Worm (Caenorhabditis elegans) whole organism, L1 larva: ENCODE measurements around the gene sfxn-1.2.
A peak's percentile ranks its signal among the peaks of the same experiment; 100 is the strongest.

Experiments used
- C16A3.4 ChIP-seq: fragments of 150-350 bp; optimal IDR thresholded peaks from 2 replicates; lab custom pipeline; 2014; ENCODE audit warnings: missing biosample characterization, missing genetic modification characterization
- F16B12.6 ChIP-seq: fragments of 150-350 bp; optimal IDR thresholded peaks from 2 replicates; lab custom pipeline; 2014; ENCODE audit warnings: missing biosample characterization, missing genetic modification characterization
- alr-1 ChIP-seq: fragments of 200-800 bp; sonication (Bioruptor generic); optimal IDR thresholded peaks from 2 replicates; lab custom pipeline; 2018; ENCODE audit warnings: borderline replicate concordance, mild to moderate bottlenecking, missing genetic modification characterization, missing compliant biosample characterization
- aly-2 ChIP-seq: fragments of 150-350 bp; optimal IDR thresholded peaks from 2 replicates; lab custom pipeline; 2014; ENCODE audit warnings: missing biosample characterization, missing genetic modification characterization
- ama-1 ChIP-seq: fragments of 150-350 bp; optimal IDR thresholded peaks from 2 replicates; lab custom pipeline; 2014
- ceh-8 ChIP-seq: fragments of 200-800 bp; sonication (Bioruptor generic); optimal IDR thresholded peaks from 2 replicates; lab custom pipeline; 2018; ENCODE audit warnings: mild to moderate bottlenecking, missing genetic modification characterization, moderate library complexity, missing compliant biosample characterization
- ceh-82 ChIP-seq, 3 experiments: fragments of 150-350 bp in 1 of 3; sonication (generic microtip) in 2 of 3; optimal IDR thresholded peaks; 2 replicates each; lab custom pipeline; 2014 to 2017; ENCODE audit warnings: missing biosample characterization in 3 of 3, missing genetic modification characterization in 3 of 3
- ces-1 ChIP-seq: fragments of 150-350 bp; optimal IDR thresholded peaks from 2 replicates; lab custom pipeline; 2014; ENCODE audit warnings: missing biosample characterization, missing genetic modification reagents, missing genetic modification characterization
- dpl-1 ChIP-seq, 3 experiments: fragments of 150-350 bp in 2 of 3; sonication (generic microtip) in 1 of 3; optimal IDR thresholded peaks; 2 replicates each; lab custom pipeline; 2014 to 2017; ENCODE audit warnings: missing biosample characterization in 3 of 3, missing genetic modification characterization in 3 of 3, missing genetic modification reagents in 3 of 3
- dsc-1 ChIP-seq: sonication (generic microtip); optimal IDR thresholded peaks from 2 replicates; lab custom pipeline; 2016; ENCODE audit warnings: mild to moderate bottlenecking, missing genetic modification characterization, missing compliant biosample characterization
- efl-1 ChIP-seq, 4 experiments: fragments of 150-350 bp; optimal IDR thresholded peaks in 3 of 4; peaks in 1 of 4; 1 replicate in 1 of 4; 2 replicates in 3 of 4; lab custom pipeline; 2014; ENCODE audit warnings: missing biosample characterization in 2 of 4, missing genetic modification characterization in 2 of 4, missing genetic modification reagents in 2 of 4
- efl-3 ChIP-seq: fragments of 200-800 bp; sonication (Bioruptor generic); optimal IDR thresholded peaks from 2 replicates; lab custom pipeline; 2018; ENCODE audit warnings: mild to moderate bottlenecking, missing genetic modification characterization, missing compliant biosample characterization
- egl-13 ChIP-seq: sonication (generic microtip); optimal IDR thresholded peaks from 2 replicates; lab custom pipeline; 2016; ENCODE audit warnings: missing genotype, missing genetic modification reagents, missing genetic modification characterization, missing compliant biosample characterization
- elt-2 ChIP-seq: sonication (generic microtip); optimal IDR thresholded peaks from 2 replicates; lab custom pipeline; 2016; ENCODE audit warnings: missing genetic modification characterization, mild to moderate bottlenecking, inconsistent platforms, missing compliant biosample characterization, missing genetic modification reagents
- elt-3 ChIP-seq, 6 experiments: fragments of 150-350 bp in 1 of 6; sonication (generic microtip); optimal IDR thresholded peaks; 2 replicates each; lab custom pipeline; 2017 to 2018; ENCODE audit warnings: missing biosample characterization in 6 of 6, missing genetic modification characterization in 6 of 6, inconsistent platforms in 1 of 6
- ets-5 ChIP-seq: fragments of 200-800 bp; sonication (Bioruptor generic); IDR thresholded peaks from 2 replicates; pipeline ENCODE4 v1.3.6; 2022; ENCODE audit warnings: missing genetic modification characterization, missing compliant biosample characterization
- fkh-8 ChIP-seq: sonication (generic microtip); optimal IDR thresholded peaks from 2 replicates; lab custom pipeline; 2016; ENCODE audit warnings: mild to moderate bottlenecking, missing genetic modification characterization, missing compliant biosample characterization
- fos-1 ChIP-seq: fragments of 150-350 bp; optimal IDR thresholded peaks from 2 replicates; lab custom pipeline; 2014; ENCODE audit warnings: missing biosample characterization, missing genetic modification characterization
- grh-1 ChIP-seq: fragments of 200-800 bp; sonication (Bioruptor generic); IDR thresholded peaks from 2 replicates; pipeline ENCODE4 v1.3.6; 2022; ENCODE audit warnings: missing genetic modification reagents, missing genetic modification characterization, missing compliant biosample characterization
- hlh-4 ChIP-seq: sonication (generic microtip); optimal IDR thresholded peaks from 2 replicates; lab custom pipeline; 2016; ENCODE audit warnings: mild to moderate bottlenecking, missing genetic modification characterization, missing compliant biosample characterization
- lin-14 ChIP-seq: fragments of 200-800 bp; sonication (Bioruptor generic); optimal IDR thresholded peaks from 2 replicates; lab custom pipeline; 2018; ENCODE audit warnings: mild to moderate bottlenecking, missing genetic modification characterization, moderate library complexity, missing compliant biosample characterization
- lin-15B ChIP-seq: fragments of 150-350 bp; sonication (generic microtip); optimal IDR thresholded peaks from 3 replicates; lab custom pipeline; 2014; ENCODE audit warnings: missing biosample characterization, missing genetic modification characterization
- lin-35 ChIP-seq, 2 experiments: fragments of 150-350 bp; optimal IDR thresholded peaks; 2 replicates each; lab custom pipeline; 2014; ENCODE audit warnings: missing biosample characterization in 2 of 2, missing genetic modification characterization in 2 of 2, missing genetic modification reagents in 2 of 2
- lir-3 ChIP-seq: sonication (generic microtip); optimal IDR thresholded peaks from 2 replicates; lab custom pipeline; 2016; ENCODE audit warnings: mild to moderate bottlenecking, missing genetic modification characterization, moderate library complexity, missing compliant biosample characterization; ENCODE audit not compliant: poor library complexity
- lsy-2 ChIP-seq, 2 experiments: fragments of 150-350 bp; optimal IDR thresholded peaks; 2 replicates each; lab custom pipeline; 2014; ENCODE audit warnings: missing biosample characterization in 2 of 2, missing genetic modification characterization in 2 of 2
- mab-9 ChIP-seq: fragments of 200-800 bp; sonication (Bioruptor generic); IDR thresholded peaks from 2 replicates; pipeline ENCODE4 v1.3.6; 2022; ENCODE audit warnings: missing genetic modification reagents, missing genetic modification characterization, missing compliant biosample characterization
- mdl-1 ChIP-seq, 2 experiments: fragments of 150-350 bp; optimal IDR thresholded peaks; 2 replicates each; lab custom pipeline; 2014 to 2017; ENCODE audit warnings: missing biosample characterization in 2 of 2, missing genetic modification characterization in 2 of 2, inconsistent platforms in 1 of 2
- mef-2 ChIP-seq: fragments of 150-350 bp; optimal IDR thresholded peaks from 2 replicates; lab custom pipeline; 2014; ENCODE audit warnings: missing biosample characterization, missing genetic modification characterization
- mep-1 ChIP-seq: fragments of 150-350 bp; optimal IDR thresholded peaks from 2 replicates; lab custom pipeline; 2014; ENCODE audit warnings: missing biosample characterization, missing genetic modification characterization
- nhr-19 ChIP-seq: fragments of 200-800 bp; sonication (Bioruptor generic); conservative IDR thresholded peaks from 2 replicates; pipeline ENCODE4 v1.3.6; 2022; ENCODE audit warnings: missing genetic modification characterization, missing compliant biosample characterization
- nhr-20 ChIP-seq: sonication (generic microtip); optimal IDR thresholded peaks from 2 replicates; lab custom pipeline; 2016; ENCODE audit warnings: mild to moderate bottlenecking, missing genetic modification characterization, missing compliant biosample characterization
- nhr-47 ChIP-seq: sonication (generic microtip); optimal IDR thresholded peaks from 2 replicates; lab custom pipeline; 2016; ENCODE audit warnings: mild to moderate bottlenecking, missing genetic modification characterization, moderate library complexity, missing compliant biosample characterization
- nhr-71 ChIP-seq: sonication (generic microtip); optimal IDR thresholded peaks from 2 replicates; lab custom pipeline; 2016; ENCODE audit warnings: mild to moderate bottlenecking, missing genetic modification characterization, moderate library complexity, missing compliant biosample characterization
- nhr-77 ChIP-seq: fragments of 150-350 bp; optimal IDR thresholded peaks from 2 replicates; lab custom pipeline; 2014; ENCODE audit warnings: missing biosample characterization, missing genetic modification characterization
- nhr-85 ChIP-seq: sonication (generic microtip); peaks from one replicate; lab custom pipeline; 2016; ENCODE audit warnings: missing genetic modification characterization, inconsistent platforms, missing compliant biosample characterization
- nhr-90 ChIP-seq: sonication (generic microtip); optimal IDR thresholded peaks from 2 replicates; lab custom pipeline; 2016; ENCODE audit warnings: mild to moderate bottlenecking, missing genetic modification characterization, missing compliant biosample characterization; ENCODE audit not compliant: poor library complexity
- pag-3 ChIP-seq: sonication (generic microtip); optimal IDR thresholded peaks from 2 replicates; lab custom pipeline; 2017; ENCODE audit warnings: missing genetic modification characterization, mild to moderate bottlenecking, missing compliant biosample characterization, antibody characterized with exemption, borderline replicate concordance; ENCODE audit not compliant: insufficient read depth
- rnt-1 ChIP-seq: sonication (generic microtip); optimal IDR thresholded peaks from 2 replicates; lab custom pipeline; 2016; ENCODE audit warnings: mild to moderate bottlenecking, missing genetic modification characterization, moderate library complexity, missing compliant biosample characterization
- snpc-4 ChIP-seq: fragments of 150-350 bp; optimal IDR thresholded peaks from 2 replicates; lab custom pipeline; 2014; ENCODE audit warnings: missing biosample characterization, missing genetic modification characterization
- snu-23 ChIP-seq: sonication (generic microtip); optimal IDR thresholded peaks from 2 replicates; lab custom pipeline; 2016; ENCODE audit warnings: missing genetic modification characterization, missing compliant biosample characterization
- swsn-7 ChIP-seq: sonication (generic microtip); optimal IDR thresholded peaks from 2 replicates; lab custom pipeline; 2016; ENCODE audit warnings: missing genetic modification characterization, missing compliant biosample characterization
- tbx-2 ChIP-seq: sonication (generic microtip); optimal IDR thresholded peaks from 2 replicates; lab custom pipeline; 2016; ENCODE audit warnings: missing genetic modification characterization, missing compliant biosample characterization
- tlp-1 ChIP-seq: fragments of 150-350 bp; optimal IDR thresholded peaks from 2 replicates; lab custom pipeline; 2014; ENCODE audit warnings: missing biosample characterization, missing genetic modification characterization
- unc-130 ChIP-seq: fragments of 150-350 bp; optimal IDR thresholded peaks from 2 replicates; lab custom pipeline; 2017; ENCODE audit warnings: missing biosample characterization, missing genetic modification characterization, inconsistent platforms
- unc-86 ChIP-seq: sonication (generic microtip); optimal IDR thresholded peaks from 2 replicates; lab custom pipeline; 2016; ENCODE audit warnings: missing genetic modification characterization, missing compliant biosample characterization
- xbp-1 ChIP-seq: sonication (generic microtip); optimal IDR thresholded peaks from 2 replicates; lab custom pipeline; 2016; ENCODE audit warnings: missing genetic modification characterization, missing compliant biosample characterization
- zag-1 ChIP-seq: fragments of 150-350 bp; optimal IDR thresholded peaks from 2 replicates; lab custom pipeline; 2014; ENCODE audit warnings: missing biosample characterization, missing genetic modification characterization
- ztf-4 ChIP-seq: fragments of 150-350 bp; optimal IDR thresholded peaks from 2 replicates; lab custom pipeline; 2014; ENCODE audit warnings: missing biosample characterization, missing genetic modification characterization

Gene sfxn-1.2

ce11 chrII:11157660-11158059 lies 28.2 kb upstream of the sfxn-1.2 start:
- TF ChIP-seq mdl-1 (tag; optimal IDR thresholded peaks at IDR 0.05; lab: Kevin White, UChicago) (peak in 1 of 2 experiments; percentile 3), ztf-4 (no peak), ama-1 (lab: Kevin White, UChicago) (no peak), xbp-1 (peak; percentile 42), tbx-2 (peak; percentile 57), fos-1 (tag; lab: Kevin White, UChicago) (peak; percentile 21), nhr-85 (tag; lab: Kevin White, UChicago) (peak; percentile 77), rnt-1 (tag; lab: Kevin White, UChicago) (peak; percentile 71), unc-130 (tag; lab: Kevin White, UChicago) (peak; percentile 55), snu-23 (peak; percentile 74), efl-3 (GFP tag; lab: Kevin White, UChicago) (no peak), unc-86 (tag; lab: Kevin White, UChicago) (peak; percentile 14), efl-1 (optimal IDR thresholded peaks at IDR 0.05; lab: Kevin White, UChicago) (peak; percentile 42 to 52), efl-1 (GFP tag; optimal IDR thresholded peaks at IDR 0.05 in 1 of 2; lab: Kevin White, UChicago) (peak; percentile 40 to 95), swsn-7 (tag; lab: Kevin White, UChicago) (peak; percentile 63), fkh-8 (peak; percentile 35), alr-1 (tag; lab: Kevin White, UChicago) (no peak), hlh-4 (no peak), ces-1 (no peak), mef-2 (tag; lab: Kevin White, UChicago) (no peak), nhr-77 (tag; lab: Kevin White, UChicago) (peak; percentile 21), ets-5 (GFP tag; lab: Robert Waterston, UW) (no peak), tlp-1 (tag; lab: Kevin White, UChicago) (no peak), lir-3 (tag; lab: Kevin White, UChicago) (no peak), nhr-20 (tag; lab: Kevin White, UChicago) (peak; percentile 63), lin-35 (GFP tag; optimal IDR thresholded peaks at IDR 0.05; lab: Kevin White, UChicago) (peak; percentile 47 to 69), nhr-90 (tag; lab: Kevin White, UChicago) (peak; percentile 61), nhr-19 (GFP tag; lab: Robert Waterston, UW) (peak; percentile 70), mab-9 (GFP tag; lab: Robert Waterston, UW) (0 out of 2 replicates have a peak, but pooled peaks have one; percentile 7), C16A3.4 (tag; lab: Kevin White, UChicago) (peak; percentile 53), elt-3 (tag; optimal IDR thresholded peaks at IDR 0.05; lab: Kevin White, UChicago) (peak in 2 of 6 experiments; percentile 6 to 27), dpl-1 (GFP tag; optimal IDR thresholded peaks at IDR 0.05; lab: Kevin White, UChicago) (peak; percentile 6 to 48 (median 35)), zag-1 (tag; lab: Kevin White, UChicago) (no peak), lin-15B (tag; lab: Kevin White, UChicago) (no peak), dsc-1 (tag; lab: Kevin White, UChicago) (peak; percentile 51), F16B12.6 (peak; percentile 5), nhr-71 (peak; percentile 72), nhr-47 (peak; percentile 70), ceh-82 (tag; optimal IDR thresholded peaks at IDR 0.05; lab: Kevin White, UChicago) (peak; percentile 12 to 36 (median 30)), grh-1 (GFP tag; lab: Robert Waterston, UW) (peak; percentile 48; the same call in 1 of the 2 replicates), egl-13 (tag; lab: Kevin White, UChicago) (no peak), pag-3 (tag; lab: Kevin White, UChicago) (no peak), aly-2 (peak; percentile 47), elt-2 (tag; lab: Kevin White, UChicago) (peak; percentile 53), lsy-2 (tag; optimal IDR thresholded peaks at IDR 0.05; lab: Kevin White, UChicago) (peak; percentile 34 to 62), lin-14 (GFP tag; lab: Kevin White, UChicago) (peak; percentile 56), ceh-8 (no peak), mep-1 (tag; lab: Kevin White, UChicago) (peak; percentile 22), snpc-4 (peak; percentile 59)
